Worm (Caenorhabditis elegans) whole organism, L4/young adult: ENCODE results near the gene srh-1.
"Not testable (repeated sequence)": the region's sequence is repeated elsewhere in the genome, so short reads cannot be mapped to it uniquely, and the experiment has no call there.

ENCODE experiments used
- W03F9.2 ChIP-seq: fragments of 150-350 bp; optimal IDR thresholded peaks from 2 replicates; lab custom pipeline; 2014; ENCODE audit warnings: missing biosample characterization, missing genetic modification characterization
- dao-5 ChIP-seq: sonication (generic microtip); optimal IDR thresholded peaks from 2 replicates; lab custom pipeline; 2016; ENCODE audit warnings: missing genotype, missing genetic modification characterization, moderate library complexity, missing compliant biosample characterization
- him-1 ChIP-seq: sonication (generic microtip); optimal IDR thresholded peaks from 2 replicates; lab custom pipeline; 2016; ENCODE audit warnings: missing genotype, missing genetic modification reagents, missing genetic modification characterization, missing compliant biosample characterization

- not testable (repeated sequence) for TF ChIP-seq him-1, dao-5, W03F9.2 (tag; lab: Kevin White, UChicago)
Measured at ce11 chrV:11483580-11484092, 2.0 kb upstream of the srh-1 start, which contains the start of gene col-157.
